Worm (Caenorhabditis elegans): ENCODE results near the gene F53F1.4.

- no peak for TF ChIP-seq unc-62 (GFP tag; optimal IDR thresholded peaks at IDR 0.05)
- TF ChIP-seq lag-1 (GFP tag; IDR thresholded peaks at IDR 0.05): no peak
- TF ChIP-seq T07F8.4 (tag; optimal IDR thresholded peaks at IDR 0.05): no peak
- no peak for TF ChIP-seq Y56A3A.18 (GFP tag; IDR thresholded peaks at IDR 0.05)
- no peak for TF ChIP-seq snpc-4 (GFP tag; optimal IDR thresholded peaks at IDR 0.05)
- TF ChIP-seq snpc-4 (tag; optimal IDR thresholded peaks at IDR 0.05): no peak
- TF ChIP-seq ceh-58 (GFP tag; IDR thresholded peaks at IDR 0.05): no peak
Measured at ce11 chrV:13428660-13429059, 17.8 kb downstream of the F53F1.4 start, which contains the start of gene srd-19.

All from whole organism, young adult.